Worm (Caenorhabditis elegans): Measurements from ENCODE around the gene Y76A2B.4.

The Y76A2B.4 gene

ce11 chrIII:13510753-13511152, 35.8 kb downstream of the Y76A2B.4 start:
- TF ChIP-seq pax-1 (tag; optimal IDR thresholded peaks at IDR 0.05) (no peak), fkh-10 (GFP tag; optimal IDR thresholded peaks at IDR 0.05) (no peak), pha-2 (tag; optimal IDR thresholded peaks at IDR 0.05) (no peak), che-1 (tag; optimal IDR thresholded peaks at IDR 0.05) (no peak), elt-2 (tag; optimal IDR thresholded peaks at IDR 0.05) (no peak), fkh-6 (tag; optimal IDR thresholded peaks at IDR 0.05) (no peak), F13H6.1 (tag; optimal IDR thresholded peaks at IDR 0.05) (no peak), lim-6 (tag; optimal IDR thresholded peaks at IDR 0.05) (no peak), madf-2 (tag; optimal IDR thresholded peaks at IDR 0.05) (no peak), odd-2 (tag; optimal IDR thresholded peaks at IDR 0.05) (no peak), pag-3 (tag; optimal IDR thresholded peaks at IDR 0.05; ENCODE audit: borderline replicate concordance) (no peak), ceh-34 (tag; optimal IDR thresholded peaks at IDR 0.05) (no peak), unc-42 (tag; optimal IDR thresholded peaks at IDR 0.05) (no peak), rnt-1 (tag; optimal IDR thresholded peaks at IDR 0.05) (no peak), hlh-6 (tag; optimal IDR thresholded peaks at IDR 0.05) (no peak)

ce11 chrIII:13505718-13506117, 40.9 kb downstream of the Y76A2B.4 start, which contains the start of gene T28A8.3:
Gene T28A8.3, plus strand, starts transcription at chrIII:13506018.
- TF ChIP-seq T23F11.4 (GFP tag; optimal IDR thresholded peaks at IDR 0.05) (no peak), ceh-30 (tag; optimal IDR thresholded peaks at IDR 0.05) (no peak), K02D7.2 (tag; optimal IDR thresholded peaks at IDR 0.05) (no peak), K09A11.1 (tag; optimal IDR thresholded peaks at IDR 0.05; ENCODE audit: insufficient read depth) (no peak), tbx-7 (tag; optimal IDR thresholded peaks at IDR 0.05) (no peak), ets-4 (tag; optimal IDR thresholded peaks at IDR 0.05) (no peak), elt-4 (tag; optimal IDR thresholded peaks at IDR 0.05) (no peak), pag-3 (tag; optimal IDR thresholded peaks at IDR 0.05; ENCODE audit: borderline replicate concordance) (no peak), pqm-1 (tag; optimal IDR thresholded peaks at IDR 0.05) (no peak)

DNA sequence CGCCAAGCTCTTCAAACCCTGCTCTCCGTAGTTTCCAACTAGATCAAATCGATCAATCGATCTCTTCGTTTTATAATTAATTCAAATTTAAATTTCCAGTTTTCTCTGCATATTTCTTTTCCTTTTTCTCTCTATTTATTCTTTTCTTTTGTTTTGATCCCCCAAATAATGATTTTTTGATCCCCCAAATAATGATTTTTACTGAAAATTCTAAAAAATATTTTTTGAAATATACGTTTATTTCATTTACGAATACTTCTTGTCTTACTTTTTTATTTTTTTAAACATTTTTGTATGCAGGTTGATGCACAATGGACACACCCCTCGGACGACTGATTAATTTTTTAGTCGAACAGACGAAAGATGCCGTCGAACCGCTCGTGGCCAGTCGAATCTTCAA, 43.2 kb downstream of the Y76A2B.4 start, which contains the start of gene T28A8.4:
TSS of gene T28A8.4 (plus strand) at position 301 of the 400 bp plus-strand sequence.
- TF ChIP-seq K09A11.1 (tag; optimal IDR thresholded peaks at IDR 0.05; ENCODE audit: insufficient read depth) (no peak), T23F11.4 (GFP tag; optimal IDR thresholded peaks at IDR 0.05) (no peak), zip-5 (tag; optimal IDR thresholded peaks at IDR 0.05) (no peak), madf-2 (tag; optimal IDR thresholded peaks at IDR 0.05) (no peak), hlh-15 (tag; optimal IDR thresholded peaks at IDR 0.05) (no peak), ceh-6 (GFP tag; optimal IDR thresholded peaks at IDR 0.05) (no peak), tbx-7 (tag; optimal IDR thresholded peaks at IDR 0.05) (no peak), ttx-3 (tag; optimal IDR thresholded peaks at IDR 0.05) (no peak), gmeb-2 (tag; optimal IDR thresholded peaks at IDR 0.05) (no peak), che-1 (tag; optimal IDR thresholded peaks at IDR 0.05) (no peak), ztf-16 (tag; optimal IDR thresholded peaks at IDR 0.05) (no peak), sox-2 (GFP tag; IDR thresholded peaks at IDR 0.05) (no peak), hlh-6 (tag; optimal IDR thresholded peaks at IDR 0.05) (no peak), Y22D7AL.16 (tag; optimal IDR thresholded peaks at IDR 0.05) (no peak), hlh-30 (tag; optimal IDR thresholded peaks at IDR 0.05; ENCODE audit: insufficient read depth) (no peak), dve-1 (tag; optimal IDR thresholded peaks at IDR 0.05) (no peak), nhr-232 (tag; optimal IDR thresholded peaks at IDR 0.05) (no peak)

DNA sequence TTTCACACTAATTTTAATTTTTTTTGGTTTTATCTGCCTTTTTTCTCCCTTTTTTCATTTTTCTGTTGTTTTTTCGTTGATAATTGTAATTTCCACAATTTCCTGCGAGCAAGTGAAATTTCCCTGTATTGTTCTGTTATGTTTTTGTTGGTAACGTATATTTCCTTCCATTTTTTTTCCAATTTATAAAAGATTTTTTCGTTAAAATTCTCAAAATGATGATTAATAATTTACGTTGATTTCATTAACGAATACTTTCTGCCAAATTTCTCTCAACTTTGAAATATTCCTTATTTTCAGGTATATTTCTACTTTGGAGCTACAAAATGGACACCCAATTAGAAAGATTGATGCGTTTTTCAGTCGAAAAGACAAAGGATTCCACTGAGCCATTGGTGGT, 44.1 kb downstream of the Y76A2B.4 start, which contains the start of gene T28A8.8:
TSS of gene T28A8.8 (plus strand) at position 301 of the 400 bp plus-strand sequence.
- TF ChIP-seq ceh-45 (GFP tag; IDR thresholded peaks at IDR 0.05) (no peak), fax-1 (tag; optimal IDR thresholded peaks at IDR 0.05) (no peak), K02D7.2 (tag; optimal IDR thresholded peaks at IDR 0.05) (no peak), pag-3 (tag; optimal IDR thresholded peaks at IDR 0.05; ENCODE audit: borderline replicate concordance) (no peak), ceh-2 (tag; optimal IDR thresholded peaks at IDR 0.05) (no peak), unc-42 (tag; optimal IDR thresholded peaks at IDR 0.05) (no peak), C38D4.7 (GFP tag; optimal IDR thresholded peaks at IDR 0.05) (no peak), syd-9 (tag; optimal IDR thresholded peaks at IDR 0.05) (no peak)
